Fruit fly (Drosophila melanogaster): ENCODE results near the gene CG6271.

dm6 chr3R:27007022-27007421, 18.9 kb downstream of the CG6271 start, which contains the start of gene CG6295:
- TF ChIP-seq esn (GFP tag; optimal IDR thresholded peaks at IDR 0.05) = no peak
- TF ChIP-seq cyc (GFP tag; optimal IDR thresholded peaks at IDR 0.05) = no peak
- TF ChIP-seq spab (GFP tag; optimal IDR thresholded peaks at IDR 0.05) = no peak
- no peak for TF ChIP-seq Lpt (GFP tag; optimal IDR thresholded peaks at IDR 0.05)
- no peak for TF ChIP-seq Hr38 (GFP tag; optimal IDR thresholded peaks at IDR 0.05)
- TF ChIP-seq Sox102F (GFP tag; optimal IDR thresholded peaks at IDR 0.05) = no peak
- TF ChIP-seq Hr39 (GFP tag; optimal IDR thresholded peaks at IDR 0.05) = no peak
- TF ChIP-seq CG6163 (GFP tag; IDR thresholded peaks at IDR 0.05) = no peak
- no peak for TF ChIP-seq acj6 (GFP tag; optimal IDR thresholded peaks at IDR 0.05)
- TF ChIP-seq pdm3 (GFP tag; optimal IDR thresholded peaks at IDR 0.05) = no peak
- TF ChIP-seq svp (GFP tag) = no peak
- no peak for TF ChIP-seq CG3919 (GFP tag; optimal IDR thresholded peaks at IDR 0.05)
- TF ChIP-seq salr (GFP tag; optimal IDR thresholded peaks at IDR 0.05) = no peak

Data from whole organism, prepupa.